Worm (Caenorhabditis elegans) whole organism, L4 larva: ENCODE measurements around the gene cri-3.

Experiments used
- F44E2.7 ChIP-seq: fragments of 200-800 bp; sonication (Bioruptor generic); IDR thresholded peaks from 2 replicates; pipeline ENCODE4 v2.1.2; 2022; ENCODE audit warnings: missing genetic modification characterization, missing compliant biosample characterization
- R02D3.7 ChIP-seq: fragments of 150-350 bp; sonication (generic microtip); optimal IDR thresholded peaks from 3 replicates; lab custom pipeline; 2014; ENCODE audit warnings: missing biosample characterization, missing genetic modification characterization
- T26A8.4 ChIP-seq: fragments of 200-800 bp; sonication (Bioruptor generic); IDR thresholded peaks from 2 replicates; pipeline ENCODE4 v1.3.6; 2022; ENCODE audit warnings: missing genetic modification characterization, missing compliant biosample characterization
- ZK546.5 ChIP-seq, 2 experiments: sonication (generic microtip); optimal IDR thresholded peaks; 2 replicates each; lab custom pipeline; 2017; ENCODE audit warnings: missing biosample characterization in 2 of 2, missing genetic modification characterization in 2 of 2
- aha-1 ChIP-seq: fragments of 150-350 bp; peaks from one replicate; lab custom pipeline; 2014; ENCODE audit warnings: missing biosample characterization, missing genetic modification characterization
- ama-1 ChIP-seq: fragments of 150-350 bp; optimal IDR thresholded peaks from 2 replicates; lab custom pipeline; 2014; ENCODE audit warnings: inconsistent platforms, mixed read lengths
- arid-1 ChIP-seq: fragments of 200-800 bp; sonication (Bioruptor generic); conservative IDR thresholded peaks from 2 replicates; pipeline ENCODE4 v1.3.6; 2022; ENCODE audit warnings: missing genetic modification reagents, missing genetic modification characterization, missing compliant biosample characterization
- ceh-28 ChIP-seq: fragments of 150-350 bp; optimal IDR thresholded peaks from 2 replicates; lab custom pipeline; 2014; ENCODE audit warnings: missing biosample characterization, missing genetic modification reagents, missing genetic modification characterization
- ceh-82 ChIP-seq: sonication (generic microtip); optimal IDR thresholded peaks from 2 replicates; lab custom pipeline; 2017; ENCODE audit warnings: missing biosample characterization, missing genetic modification characterization
- ces-1 ChIP-seq: fragments of 150-350 bp; sonication (generic microtip); optimal IDR thresholded peaks from 4 replicates; lab custom pipeline; 2014; ENCODE audit warnings: missing biosample characterization, missing genetic modification reagents, missing genetic modification characterization
- daf-12 ChIP-seq: fragments of 150-350 bp; optimal IDR thresholded peaks from 2 replicates; lab custom pipeline; 2014; ENCODE audit warnings: missing biosample characterization, missing genetic modification reagents, missing genetic modification characterization
- dmd-6 ChIP-seq: fragments of 200-800 bp; sonication (Bioruptor generic); IDR thresholded peaks from 2 replicates; pipeline ENCODE4 v1.3.6; 2022; ENCODE audit warnings: missing genetic modification reagents, missing genetic modification characterization, missing compliant biosample characterization
- dmd-9 ChIP-seq: fragments of 200-800 bp; sonication (Bioruptor generic); IDR thresholded peaks from 2 replicates; pipeline ENCODE4 v1.3.6; 2022; ENCODE audit warnings: missing genetic modification reagents, missing genetic modification characterization, missing compliant biosample characterization
- dpl-1 ChIP-seq: fragments of 150-350 bp; optimal IDR thresholded peaks from 2 replicates; lab custom pipeline; 2014; ENCODE audit warnings: missing biosample characterization, missing genetic modification reagents, missing genetic modification characterization
- duxl-1 ChIP-seq: sonication (generic microtip); optimal IDR thresholded peaks from 2 replicates; lab custom pipeline; 2016; ENCODE audit warnings: mild to moderate bottlenecking, missing genetic modification characterization, moderate library complexity, missing compliant biosample characterization; ENCODE audit not compliant: poor library complexity
- dve-1 ChIP-seq: sonication (generic microtip); optimal IDR thresholded peaks from 2 replicates; lab custom pipeline; 2017; ENCODE audit warnings: antibody characterized with exemption, mild to moderate bottlenecking, missing genetic modification characterization, missing compliant biosample characterization; ENCODE audit not compliant: insufficient read depth
- egl-27 ChIP-seq: sonication (generic microtip); optimal IDR thresholded peaks from 3 replicates; lab custom pipeline; 2017; ENCODE audit warnings: missing biosample characterization, missing genetic modification reagents, missing genetic modification characterization
- hlh-11 ChIP-seq: fragments of 200-800 bp; sonication (Bioruptor generic); optimal IDR thresholded peaks from 2 replicates; lab custom pipeline; 2018; ENCODE audit warnings: mild to moderate bottlenecking, missing genetic modification characterization, missing compliant biosample characterization
- hlh-30 ChIP-seq: sonication (generic microtip); optimal IDR thresholded peaks from 2 replicates; lab custom pipeline; 2017; ENCODE audit warnings: antibody characterized with exemption, mild to moderate bottlenecking, missing genetic modification characterization, missing compliant biosample characterization; ENCODE audit not compliant: insufficient read depth
- jun-1 ChIP-seq: fragments of 150-350 bp; optimal IDR thresholded peaks from 2 replicates; lab custom pipeline; 2014; ENCODE audit warnings: missing biosample characterization, missing genetic modification reagents, missing genetic modification characterization
- lin-15B ChIP-seq: fragments of 150-350 bp; sonication (generic microtip); optimal IDR thresholded peaks from 3 replicates; lab custom pipeline; 2014; ENCODE audit warnings: missing biosample characterization, missing genetic modification characterization
- lin-38 ChIP-seq: fragments of 200-800 bp; sonication (Bioruptor generic); IDR thresholded peaks from 2 replicates; pipeline ENCODE4 v1.3.6; 2022; ENCODE audit warnings: missing genetic modification reagents, missing genetic modification characterization, missing compliant biosample characterization
- mdt-29 ChIP-seq: fragments of 200-800 bp; sonication (Bioruptor generic); IDR thresholded peaks from 2 replicates; pipeline ENCODE4 v1.3.6; 2022; ENCODE audit warnings: missing genetic modification reagents, missing genetic modification characterization, missing compliant biosample characterization
- mes-2 ChIP-seq: sonication (generic microtip); optimal IDR thresholded peaks from 2 replicates; lab custom pipeline; 2016; ENCODE audit warnings: missing genotype, mild to moderate bottlenecking, missing genetic modification characterization, missing compliant biosample characterization; ENCODE audit not compliant: poor library complexity, severe bottlenecking
- mxl-3 ChIP-seq: fragments of 200-800 bp; sonication (Bioruptor generic); optimal IDR thresholded peaks from 2 replicates; lab custom pipeline; 2018; ENCODE audit warnings: mild to moderate bottlenecking, missing genetic modification characterization, missing compliant biosample characterization
- nhr-102 ChIP-seq: sonication (generic microtip); optimal IDR thresholded peaks from 2 replicates; lab custom pipeline; 2016; ENCODE audit warnings: mild to moderate bottlenecking, missing genetic modification characterization, moderate library complexity, missing compliant biosample characterization
- nhr-76 ChIP-seq: fragments of 150-350 bp; optimal IDR thresholded peaks from 2 replicates; lab custom pipeline; 2014; ENCODE audit warnings: missing biosample characterization, missing genetic modification characterization
- php-3 ChIP-seq: fragments of 200-800 bp; sonication (Bioruptor generic); IDR thresholded peaks from 2 replicates; pipeline ENCODE4 v1.3.6; 2022; ENCODE audit warnings: missing genetic modification reagents, missing genetic modification characterization, missing compliant biosample characterization
- rbr-2 ChIP-seq: sonication (generic microtip); optimal IDR thresholded peaks from 2 replicates; lab custom pipeline; 2016; ENCODE audit warnings: missing genotype, missing genetic modification characterization, missing compliant biosample characterization
- sdz-12 ChIP-seq: fragments of 200-800 bp; sonication (Bioruptor generic); optimal IDR thresholded peaks from 2 replicates; lab custom pipeline; 2018; ENCODE audit warnings: mild to moderate bottlenecking, missing genetic modification characterization, missing compliant biosample characterization
- set-16 ChIP-seq: fragments of 200-800 bp; sonication (Bioruptor generic); IDR thresholded peaks from 2 replicates; pipeline ENCODE4 v1.3.6; 2022; ENCODE audit warnings: missing genetic modification reagents, missing genetic modification characterization, missing compliant biosample characterization
- snpc-1.2 ChIP-seq: fragments of 200-800 bp; sonication (Bioruptor generic); IDR thresholded peaks from 2 replicates; pipeline ENCODE4 v1.3.6; 2022; ENCODE audit warnings: missing genetic modification reagents, missing genetic modification characterization, missing compliant biosample characterization
- snpc-4 ChIP-seq: fragments of 150-350 bp; optimal IDR thresholded peaks from 2 replicates; lab custom pipeline; 2014; ENCODE audit warnings: missing biosample characterization, missing genetic modification characterization
- spr-1 ChIP-seq: sonication (generic microtip); optimal IDR thresholded peaks from 2 replicates; lab custom pipeline; 2016; ENCODE audit warnings: mild to moderate bottlenecking, missing genetic modification characterization, missing compliant biosample characterization
- spr-3 ChIP-seq: fragments of 200-800 bp; sonication (Bioruptor generic); optimal IDR thresholded peaks from 2 replicates; lab custom pipeline; 2018; ENCODE audit warnings: mild to moderate bottlenecking, missing genetic modification characterization, missing compliant biosample characterization
- tag-97 ChIP-seq: fragments of 200-800 bp; sonication (Bioruptor generic); IDR thresholded peaks from 2 replicates; pipeline ENCODE4 v1.3.6; 2022; ENCODE audit warnings: missing genetic modification characterization, missing compliant biosample characterization
- zag-1 ChIP-seq: fragments of 150-350 bp; optimal IDR thresholded peaks from 2 replicates; lab custom pipeline; 2014; ENCODE audit warnings: missing biosample characterization, missing genetic modification characterization
- zfp-2 ChIP-seq: sonication (generic microtip); optimal IDR thresholded peaks from 2 replicates; lab custom pipeline; 2016; ENCODE audit warnings: mild to moderate bottlenecking, missing genetic modification characterization, missing compliant biosample characterization

cri-3 gene

DNA sequence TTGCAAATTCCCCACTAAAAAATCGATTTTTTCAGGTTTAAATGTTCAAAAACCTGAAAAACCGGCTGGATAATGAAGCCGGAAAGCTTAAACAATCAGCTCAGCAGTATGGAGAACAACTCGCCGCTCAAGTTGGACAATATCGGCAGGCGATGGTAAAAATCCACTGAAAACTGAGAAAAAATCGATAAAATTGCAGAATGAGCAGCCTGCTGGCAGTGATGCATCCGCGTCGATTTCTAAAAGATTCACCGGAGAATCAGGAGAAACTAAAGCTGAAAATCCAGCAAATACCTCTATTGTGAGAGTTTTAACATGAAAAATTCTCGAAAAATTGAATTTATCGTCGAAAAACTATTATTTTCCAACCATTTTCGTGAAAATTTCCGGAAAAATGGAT lies 9.4 kb downstream of the cri-3 start, which contains the start of gene golg-4:
TSS of gene golg-4 (plus strand) at position 34 of the 400 bp plus-strand sequence.
- TF ChIP-seq jun-1 (tag; lab: Kevin White, UChicago) (no peak), spr-3 (GFP tag; lab: Kevin White, UChicago) (no peak), ama-1 (lab: Kevin White, UChicago) (peak; percentile 35), T26A8.4 (peak; percentile 29; the same call in 1 of the 2 replicates), php-3 (GFP tag; lab: Robert Waterston, UW) (0 out of 2 replicates have a peak, but pooled peaks have one; percentile 12)

ce11 chrIII:3413437-3413836 lies 17.3 kb downstream of the cri-3 start:
- TF ChIP-seq jun-1 (tag; lab: Kevin White, UChicago): no peak
- TF ChIP-seq ceh-28 (tag; lab: Kevin White, UChicago): no peak
- peak; percentile 82 for TF ChIP-seq aha-1 (tag; lab: Kevin White, UChicago)
- TF ChIP-seq egl-27 (tag; lab: Kevin White, UChicago): no peak
- no peak for TF ChIP-seq ceh-82 (tag; lab: Kevin White, UChicago)
- TF ChIP-seq nhr-102 (tag; lab: Kevin White, UChicago): no peak
- TF ChIP-seq mxl-3 (GFP tag; lab: Kevin White, UChicago): no peak

DNA sequence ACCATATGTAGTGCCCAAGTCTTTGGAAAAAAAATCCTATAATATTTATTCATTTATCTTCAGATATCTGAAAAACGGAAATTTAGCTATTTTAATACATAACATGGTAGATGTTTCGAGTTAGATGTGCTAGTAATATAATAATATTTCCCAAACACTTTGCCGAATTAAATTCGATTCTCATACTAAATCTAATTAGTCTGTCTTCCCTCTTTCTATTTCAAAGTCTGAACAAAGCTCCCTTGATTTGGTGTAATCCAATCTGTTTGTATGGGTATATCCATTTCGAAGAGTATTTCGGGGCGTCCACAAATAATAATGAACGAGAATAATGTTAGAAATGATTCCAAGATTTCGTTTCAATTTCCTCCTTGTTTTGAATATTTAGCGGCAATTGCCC lies 18.3 kb downstream of the cri-3 start:
- TF ChIP-seq daf-12 (tag; lab: Kevin White, UChicago) (no peak), ces-1 (peak; percentile 19)

DNA sequence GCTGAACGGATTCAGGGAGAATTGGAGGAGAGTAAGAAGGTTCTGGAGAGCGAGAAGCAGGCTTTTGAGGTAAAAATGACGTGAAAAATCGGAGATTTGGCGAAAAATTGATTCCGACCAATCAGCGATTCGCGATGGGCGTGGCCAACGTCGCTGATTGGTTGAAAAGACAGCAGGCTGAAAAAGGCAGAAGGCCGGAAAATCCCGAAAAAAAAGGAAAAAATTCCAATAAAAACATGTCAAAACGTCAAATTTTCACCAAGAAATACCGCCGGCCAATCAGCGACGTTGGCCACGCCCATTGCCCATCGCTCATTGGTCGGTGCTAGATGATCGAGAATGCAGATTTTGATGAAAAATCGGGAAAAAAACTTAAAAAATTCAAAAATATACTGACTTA lies 21.3 kb downstream of the cri-3 start:
- TF ChIP-seq daf-12 (tag; lab: Kevin White, UChicago) (no peak), dmd-9 (GFP tag; lab: Robert Waterston, UW) (no peak)

ce11 chrIII:3418906-3419305 lies 22.8 kb downstream of the cri-3 start:
- TF ChIP-seq dpl-1 (GFP tag; lab: Kevin White, UChicago): no peak
- TF ChIP-seq dve-1: no peak

- TF ChIP-seq spr-1 (tag; lab: Kevin White, UChicago) (no peak), tag-97 (GFP tag; lab: Robert Waterston, UW) (no peak), R02D3.7 (no peak), mes-2 (tag; lab: Kevin White, UChicago) (peak; percentile 42), hlh-30 (tag; lab: Kevin White, UChicago) (no peak), rbr-2 (tag; lab: Kevin White, UChicago) (no peak)
These were observed 27.8 kb downstream of the cri-3 start for ce11 chrIII:3423924-3424323.

DNA sequence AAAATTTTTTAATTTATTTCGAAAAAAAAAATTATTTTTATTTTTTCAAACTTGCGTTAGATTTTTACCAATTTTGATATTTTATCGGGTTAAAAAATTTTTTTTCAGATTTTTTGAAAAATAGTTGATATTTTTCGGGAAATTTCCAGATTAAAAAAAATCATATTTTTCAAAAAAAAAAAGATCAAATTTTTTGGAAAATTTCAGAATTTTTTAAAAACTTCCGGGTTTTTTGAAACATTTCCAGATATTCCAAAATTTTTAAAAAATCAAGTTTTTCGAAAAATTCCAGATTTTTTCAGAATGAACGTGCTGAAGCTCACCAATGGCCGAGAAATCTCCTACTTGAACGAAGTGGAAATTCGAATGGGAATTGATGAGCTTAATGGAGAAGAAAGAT lies 29.3 kb downstream of the cri-3 start, which contains the start of gene metl-18:
TSS of gene metl-18 (plus strand) at position 301 of the 400 bp plus-strand sequence.
- TF ChIP-seq mdt-29 (no peak), spr-3 (GFP tag; lab: Kevin White, UChicago) (no peak), zag-1 (tag; lab: Kevin White, UChicago) (no peak), sdz-12 (GFP tag; lab: Kevin White, UChicago) (no peak), daf-12 (tag; lab: Kevin White, UChicago) (no peak), hlh-11 (tag; lab: Kevin White, UChicago) (no peak)

DNA sequence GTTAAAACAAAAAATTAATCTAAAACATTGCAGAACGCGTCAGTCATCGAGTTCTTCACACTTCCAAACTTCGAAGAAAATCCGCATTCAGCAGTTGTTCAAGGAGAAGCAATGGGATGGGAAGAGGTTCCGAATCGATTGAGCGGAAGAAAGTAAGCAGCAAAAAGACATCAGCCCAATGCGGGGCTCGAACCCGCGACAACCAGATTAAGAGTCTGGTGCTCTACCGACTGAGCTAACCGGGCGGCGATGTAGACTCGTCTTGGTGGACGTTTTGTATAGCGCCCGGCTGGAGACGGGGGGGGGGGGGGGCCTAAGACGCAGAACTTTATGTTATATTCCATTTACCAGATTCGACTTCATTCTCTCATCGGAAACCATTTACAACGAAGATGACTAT lies 30.6 kb downstream of the cri-3 start:
- no peak for TF ChIP-seq ZK546.5 (tag; optimal IDR thresholded peaks at IDR 0.05; lab: Kevin White, UChicago)
- no peak for TF ChIP-seq snpc-4 (tag; lab: Kevin White, UChicago)
- TF ChIP-seq aha-1 (tag; lab: Kevin White, UChicago): no peak
- TF ChIP-seq snpc-1.2: no peak
- no peak for TF ChIP-seq daf-12 (tag; lab: Kevin White, UChicago)
- peak; percentile 36 for TF ChIP-seq dmd-6 (GFP tag; lab: Robert Waterston, UW)
- TF ChIP-seq set-16 (GFP tag; lab: Robert Waterston, UW): peak; percentile 74
- no peak for TF ChIP-seq nhr-76 (tag; lab: Kevin White, UChicago)
- TF ChIP-seq lin-15B (tag; lab: Kevin White, UChicago): no peak
- TF ChIP-seq arid-1 (GFP tag; lab: Robert Waterston, UW): peak; percentile 83
- no peak for TF ChIP-seq rbr-2 (tag; lab: Kevin White, UChicago)
- TF ChIP-seq duxl-1 (tag; lab: Kevin White, UChicago): peak; percentile 37
- TF ChIP-seq zfp-2 (tag; lab: Kevin White, UChicago): no peak
- TF ChIP-seq lin-38 (GFP tag; lab: Robert Waterston, UW): peak; percentile 66
- TF ChIP-seq F44E2.7: no peak
